Fruit fly (Drosophila melanogaster) whole organism: ENCODE measurements around the gene Trpgamma.

Experiments
- EcR ChIP-seq, 2 experiments: fragments of >200 bp; optimal IDR thresholded peaks; 2 replicates each; lab custom pipeline; 2017; ENCODE audit warnings: missing biosample characterization in 2 of 2, missing genetic modification characterization in 2 of 2, missing genetic modification reagents in 2 of 2
- psq ChIP-seq: fragments of >200 bp; optimal IDR thresholded peaks from 2 replicates; lab custom pipeline; 2017

- no peak for TF ChIP-seq EcR (GFP tag; optimal IDR thresholded peaks at IDR 0.05; lab: Kevin White, UChicago)
- no peak for TF ChIP-seq psq (lab: Kevin White, UChicago)
Observed at dm6 chr2L:16718446-16719173, 42.1 kb upstream of the Trpgamma start.
